Worm (Caenorhabditis elegans) whole organism, L1 larva: Measurements from ENCODE around the gene rpc-25.

Experiments
- C04F5.9 ChIP-seq: sonication (generic microtip); optimal IDR thresholded peaks from 2 replicates; lab custom pipeline; 2016; ENCODE audit warnings: missing genetic modification characterization, missing compliant biosample characterization
- F16B12.6 ChIP-seq: fragments of 150-350 bp; optimal IDR thresholded peaks from 2 replicates; lab custom pipeline; 2014; ENCODE audit warnings: missing biosample characterization, missing genetic modification characterization
- Y116A8C.19 ChIP-seq: sonication (generic microtip); optimal IDR thresholded peaks from 2 replicates; lab custom pipeline; 2016; ENCODE audit warnings: missing compliant biosample characterization, missing genetic modification characterization, borderline replicate concordance
- alr-1 ChIP-seq: fragments of 200-800 bp; sonication (Bioruptor generic); optimal IDR thresholded peaks from 2 replicates; lab custom pipeline; 2018; ENCODE audit warnings: borderline replicate concordance, mild to moderate bottlenecking, missing genetic modification characterization, missing compliant biosample characterization
- ama-1 ChIP-seq: fragments of 150-350 bp; optimal IDR thresholded peaks from 2 replicates; lab custom pipeline; 2014
- blmp-1 ChIP-seq: fragments of 150-350 bp; optimal IDR thresholded peaks from 2 replicates; lab custom pipeline; 2014; ENCODE audit warnings: missing biosample characterization, missing genetic modification characterization
- ceh-63 ChIP-seq: fragments of 200-800 bp; sonication (Bioruptor generic); optimal IDR thresholded peaks from 2 replicates; lab custom pipeline; 2018; ENCODE audit warnings: mild to moderate bottlenecking, missing genetic modification characterization, missing compliant biosample characterization
- ceh-8 ChIP-seq: fragments of 200-800 bp; sonication (Bioruptor generic); optimal IDR thresholded peaks from 2 replicates; lab custom pipeline; 2018; ENCODE audit warnings: mild to moderate bottlenecking, missing genetic modification characterization, moderate library complexity, missing compliant biosample characterization
- ceh-82 ChIP-seq, 3 experiments: fragments of 150-350 bp in 1 of 3; sonication (generic microtip) in 2 of 3; optimal IDR thresholded peaks; 2 replicates each; lab custom pipeline; 2014 to 2017; ENCODE audit warnings: missing biosample characterization in 3 of 3, missing genetic modification characterization in 3 of 3
- ceh-88 ChIP-seq: fragments of 200-800 bp; sonication (Bioruptor generic); IDR thresholded peaks from 2 replicates; pipeline ENCODE4 v1.3.6; 2022; ENCODE audit warnings: missing genetic modification characterization, missing compliant biosample characterization
- efl-1 ChIP-seq, 4 experiments: fragments of 150-350 bp; optimal IDR thresholded peaks in 3 of 4; peaks in 1 of 4; 1 replicate in 1 of 4; 2 replicates in 3 of 4; lab custom pipeline; 2014; ENCODE audit warnings: missing biosample characterization in 2 of 4, missing genetic modification characterization in 2 of 4, missing genetic modification reagents in 2 of 4
- efl-3 ChIP-seq: fragments of 200-800 bp; sonication (Bioruptor generic); optimal IDR thresholded peaks from 2 replicates; lab custom pipeline; 2018; ENCODE audit warnings: mild to moderate bottlenecking, missing genetic modification characterization, missing compliant biosample characterization
- egl-13 ChIP-seq: sonication (generic microtip); optimal IDR thresholded peaks from 2 replicates; lab custom pipeline; 2016; ENCODE audit warnings: missing genotype, missing genetic modification reagents, missing genetic modification characterization, missing compliant biosample characterization
- elt-2 ChIP-seq: sonication (generic microtip); optimal IDR thresholded peaks from 2 replicates; lab custom pipeline; 2016; ENCODE audit warnings: missing genetic modification characterization, mild to moderate bottlenecking, inconsistent platforms, missing compliant biosample characterization, missing genetic modification reagents
- grh-1 ChIP-seq: fragments of 200-800 bp; sonication (Bioruptor generic); IDR thresholded peaks from 2 replicates; pipeline ENCODE4 v1.3.6; 2022; ENCODE audit warnings: missing genetic modification reagents, missing genetic modification characterization, missing compliant biosample characterization
- hlh-17 ChIP-seq: fragments of 200-800 bp; sonication (Bioruptor generic); optimal IDR thresholded peaks from 2 replicates; lab custom pipeline; 2018; ENCODE audit warnings: missing genetic modification characterization, mild to moderate bottlenecking, missing compliant biosample characterization, moderate library complexity, borderline replicate concordance
- hpl-2 ChIP-seq: fragments of 150-350 bp; optimal IDR thresholded peaks from 2 replicates; lab custom pipeline; 2014; ENCODE audit warnings: missing biosample characterization, missing genetic modification reagents, missing genetic modification characterization
- isw-1 ChIP-seq: fragments of 200-800 bp; sonication (Bioruptor generic); IDR thresholded peaks from 2 replicates; pipeline ENCODE4 v1.3.6; 2022; ENCODE audit warnings: missing genetic modification characterization, missing compliant biosample characterization
- lin-14 ChIP-seq: fragments of 200-800 bp; sonication (Bioruptor generic); optimal IDR thresholded peaks from 2 replicates; lab custom pipeline; 2018; ENCODE audit warnings: mild to moderate bottlenecking, missing genetic modification characterization, moderate library complexity, missing compliant biosample characterization
- lin-35 ChIP-seq, 2 experiments: fragments of 150-350 bp; optimal IDR thresholded peaks; 2 replicates each; lab custom pipeline; 2014; ENCODE audit warnings: missing biosample characterization in 2 of 2, missing genetic modification characterization in 2 of 2, missing genetic modification reagents in 2 of 2
- lsy-2 ChIP-seq, 2 experiments: fragments of 150-350 bp; optimal IDR thresholded peaks; 2 replicates each; lab custom pipeline; 2014; ENCODE audit warnings: missing biosample characterization in 2 of 2, missing genetic modification characterization in 2 of 2
- mef-2 ChIP-seq: fragments of 150-350 bp; optimal IDR thresholded peaks from 2 replicates; lab custom pipeline; 2014; ENCODE audit warnings: missing biosample characterization, missing genetic modification characterization
- mep-1 ChIP-seq: fragments of 150-350 bp; optimal IDR thresholded peaks from 2 replicates; lab custom pipeline; 2014; ENCODE audit warnings: missing biosample characterization, missing genetic modification characterization
- nhr-20 ChIP-seq: sonication (generic microtip); optimal IDR thresholded peaks from 2 replicates; lab custom pipeline; 2016; ENCODE audit warnings: mild to moderate bottlenecking, missing genetic modification characterization, missing compliant biosample characterization
- nhr-237 ChIP-seq: fragments of 150-350 bp; optimal IDR thresholded peaks from 2 replicates; lab custom pipeline; 2014; ENCODE audit warnings: missing biosample characterization, missing genetic modification characterization
- nhr-47 ChIP-seq: sonication (generic microtip); optimal IDR thresholded peaks from 2 replicates; lab custom pipeline; 2016; ENCODE audit warnings: mild to moderate bottlenecking, missing genetic modification characterization, moderate library complexity, missing compliant biosample characterization
- nhr-90 ChIP-seq: sonication (generic microtip); optimal IDR thresholded peaks from 2 replicates; lab custom pipeline; 2016; ENCODE audit warnings: mild to moderate bottlenecking, missing genetic modification characterization, missing compliant biosample characterization; ENCODE audit not compliant: poor library complexity
- pqm-1 ChIP-seq: sonication (generic microtip); optimal IDR thresholded peaks from 3 replicates; lab custom pipeline; 2017; ENCODE audit warnings: missing biosample characterization, missing genetic modification characterization
- rnt-1 ChIP-seq: sonication (generic microtip); optimal IDR thresholded peaks from 2 replicates; lab custom pipeline; 2016; ENCODE audit warnings: mild to moderate bottlenecking, missing genetic modification characterization, moderate library complexity, missing compliant biosample characterization
- skn-1 ChIP-seq: fragments of 150-350 bp; optimal IDR thresholded peaks from 2 replicates; lab custom pipeline; 2014; ENCODE audit warnings: missing biosample characterization, missing genetic modification characterization
- sox-4 ChIP-seq: sonication (generic microtip); optimal IDR thresholded peaks from 2 replicates; lab custom pipeline; 2016; ENCODE audit warnings: missing genetic modification characterization, missing compliant biosample characterization
- tlp-1 ChIP-seq: fragments of 150-350 bp; optimal IDR thresholded peaks from 2 replicates; lab custom pipeline; 2014; ENCODE audit warnings: missing biosample characterization, missing genetic modification characterization
- unc-130 ChIP-seq: fragments of 150-350 bp; optimal IDR thresholded peaks from 2 replicates; lab custom pipeline; 2017; ENCODE audit warnings: missing biosample characterization, missing genetic modification characterization, inconsistent platforms
- unc-98 ChIP-seq: fragments of 200-800 bp; sonication (Bioruptor generic); IDR thresholded peaks from 2 replicates; pipeline ENCODE4 v1.3.6; 2022; ENCODE audit warnings: missing genetic modification characterization, missing compliant biosample characterization
- xbp-1 ChIP-seq: sonication (generic microtip); optimal IDR thresholded peaks from 2 replicates; lab custom pipeline; 2016; ENCODE audit warnings: missing genetic modification characterization, missing compliant biosample characterization

rpc-25 gene

ce11 chrV:10206502-10206901 is at the start of gene rpc-25:
rpc-25 (minus strand) TSS chrV:10206602.
- TF ChIP-seq C04F5.9 (no peak), hpl-2 (GFP tag; lab: Kevin White, UChicago) (no peak), mep-1 (tag; lab: Kevin White, UChicago) (no peak), pqm-1 (tag; lab: Kevin White, UChicago) (no peak), ceh-8 (no peak), Y116A8C.19 (no peak), nhr-237 (no peak), mef-2 (tag; lab: Kevin White, UChicago) (no peak), hlh-17 (GFP tag; lab: Kevin White, UChicago) (no peak)

DNA sequence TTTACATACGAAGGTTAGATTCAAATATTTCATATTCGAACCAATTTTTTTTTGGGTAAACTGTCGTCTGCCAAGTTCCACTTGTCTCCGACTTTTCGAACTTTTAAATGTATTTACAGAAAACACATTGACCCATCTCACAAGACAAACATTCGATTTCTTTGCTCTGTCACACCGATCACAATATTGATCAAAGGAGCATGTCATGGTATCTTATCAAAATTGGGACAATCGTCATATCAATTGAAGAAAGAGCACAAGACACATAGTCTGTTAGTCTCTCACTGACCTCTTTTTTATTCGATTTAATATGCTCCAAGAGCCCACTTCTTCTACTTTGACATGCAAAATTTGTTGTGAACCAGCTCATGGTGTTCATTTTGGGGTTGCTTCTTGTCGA is 49.6 kb upstream of the rpc-25 start, which contains the start of gene nhr-232:
Gene nhr-232, plus strand, starts transcription at position 121 of the 400 bp plus-strand sequence.
- TF ChIP-seq elt-2 (tag; lab: Kevin White, UChicago) = peak; percentile 70
- no peak for TF ChIP-seq alr-1 (tag; lab: Kevin White, UChicago)
- peak in 1 of 2 experiments; percentile 32 for TF ChIP-seq lin-35 (GFP tag; optimal IDR thresholded peaks at IDR 0.05; lab: Kevin White, UChicago)
- TF ChIP-seq unc-98 (GFP tag; lab: Robert Waterston, UW) = no peak
- no peak for TF ChIP-seq ceh-63 (GFP tag; lab: Kevin White, UChicago)
- no peak for TF ChIP-seq hpl-2 (GFP tag; lab: Kevin White, UChicago)
- TF ChIP-seq unc-130 (tag; lab: Kevin White, UChicago) = no peak
- TF ChIP-seq efl-1 (optimal IDR thresholded peaks at IDR 0.05; lab: Kevin White, UChicago) = no peak
- TF ChIP-seq efl-1 (GFP tag; optimal IDR thresholded peaks at IDR 0.05 in 1 of 2; lab: Kevin White, UChicago) = peak in 1 of 2 experiments; percentile 39
- no peak for TF ChIP-seq rnt-1 (tag; lab: Kevin White, UChicago)
- TF ChIP-seq lin-14 (GFP tag; lab: Kevin White, UChicago) = peak; percentile 17
- TF ChIP-seq nhr-47 = no peak
- TF ChIP-seq F16B12.6 (tag; lab: Kevin White, UChicago) = no peak
- no peak for TF ChIP-seq ceh-8
- no peak for TF ChIP-seq grh-1 (GFP tag; lab: Robert Waterston, UW)
- no peak for TF ChIP-seq nhr-90 (tag; lab: Kevin White, UChicago)
- TF ChIP-seq Y116A8C.19 = no peak
- TF ChIP-seq C04F5.9 = no peak
- no peak for TF ChIP-seq xbp-1 (tag; lab: Kevin White, UChicago)
- TF ChIP-seq, all 84 proteins: peak for 4

- TF ChIP-seq isw-1 (GFP tag; lab: Robert Waterston, UW) (no peak), egl-13 (tag; lab: Kevin White, UChicago) (no peak), efl-1 (optimal IDR thresholded peaks at IDR 0.05; lab: Kevin White, UChicago) (peak in 1 of 2 experiments; percentile 26), efl-1 (GFP tag; optimal IDR thresholded peaks at IDR 0.05 in 1 of 2; lab: Kevin White, UChicago) (peak in 1 of 2 experiments; percentile 4), tlp-1 (tag; lab: Kevin White, UChicago) (no peak), ama-1 (no peak), sox-4 (tag; lab: Kevin White, UChicago) (no peak), ceh-82 (tag; optimal IDR thresholded peaks at IDR 0.05; lab: Kevin White, UChicago) (peak in 1 of 3 experiments; percentile 3), efl-3 (GFP tag; lab: Kevin White, UChicago) (no peak), ceh-88 (GFP tag; lab: Robert Waterston, UW) (no peak), lsy-2 (tag; optimal IDR thresholded peaks at IDR 0.05; lab: Kevin White, UChicago) (peak in 1 of 2 experiments; percentile 52), blmp-1 (tag; lab: Kevin White, UChicago) (peak; percentile 89), nhr-20 (peak; percentile 10), lin-35 (GFP tag; optimal IDR thresholded peaks at IDR 0.05; lab: Kevin White, UChicago) (peak in 1 of 2 experiments; percentile 28), lin-14 (GFP tag; lab: Kevin White, UChicago) (peak; percentile 35), skn-1 (tag; lab: Kevin White, UChicago) (peak; percentile 67), elt-2 (tag; lab: Kevin White, UChicago) (peak; percentile 5)
Measured at ce11 chrV:10255005-10255472, 48.6 kb upstream of the rpc-25 start, which contains the start of gene rop-1. rop-1 (minus strand) TSS chrV:10255055.
